Worm (Caenorhabditis elegans) whole organism, late embryonic: Measurements from ENCODE around the gene C35D10.10.

ENCODE experiments used
- ceh-48 ChIP-seq: sonication (generic microtip); optimal IDR thresholded peaks from 2 replicates; lab custom pipeline; 2016; ENCODE audit warnings: missing genetic modification characterization, inconsistent platforms, missing compliant biosample characterization
- dve-1 ChIP-seq: sonication (generic microtip); optimal IDR thresholded peaks from 2 replicates; lab custom pipeline; 2017; ENCODE audit warnings: antibody characterized with exemption, mild to moderate bottlenecking, missing genetic modification characterization, missing compliant biosample characterization
- fkh-10 ChIP-seq: fragments of 150-350 bp; optimal IDR thresholded peaks from 2 replicates; lab custom pipeline; 2014; ENCODE audit warnings: missing biosample characterization, missing genetic modification reagents, missing genetic modification characterization
- lin-11 ChIP-seq: fragments of 200-800 bp; sonication (Bioruptor generic); optimal IDR thresholded peaks from 2 replicates; lab custom pipeline; 2018; ENCODE audit warnings: mild to moderate bottlenecking, missing genetic modification characterization, missing compliant biosample characterization
- nhr-11 ChIP-seq: fragments of 150-350 bp; optimal IDR thresholded peaks from 2 replicates; lab custom pipeline; 2014; ENCODE audit warnings: missing biosample characterization, missing genetic modification characterization
- pat-9 ChIP-seq: fragments of 200-800 bp; sonication (Bioruptor generic); optimal IDR thresholded peaks from 2 replicates; lab custom pipeline; 2018; ENCODE audit warnings: mild to moderate bottlenecking, missing genetic modification characterization, moderate library complexity, missing compliant biosample characterization
- pha-4 ChIP-seq: fragments of 150-350 bp; optimal IDR thresholded peaks from 2 replicates; lab custom pipeline; 2018; ENCODE audit warnings: missing biosample characterization, missing genetic modification reagents, missing genetic modification characterization
- pqm-1 ChIP-seq: sonication (generic microtip); optimal IDR thresholded peaks from 2 replicates; lab custom pipeline; 2016; ENCODE audit warnings: missing genetic modification characterization, missing compliant biosample characterization
- unc-55 ChIP-seq: sonication (generic microtip); optimal IDR thresholded peaks from 2 replicates; lab custom pipeline; 2017; ENCODE audit warnings: missing biosample characterization, missing genetic modification reagents, missing genetic modification characterization
- ztf-16 ChIP-seq: sonication (generic microtip); optimal IDR thresholded peaks from 2 replicates; lab custom pipeline; 2017; ENCODE audit warnings: missing genetic modification characterization, missing compliant biosample characterization

ce11 chrIII:4870478-4870877 lies 8.9 kb upstream of the C35D10.10 start, which contains the start of gene gipc-1:
- no peak for TF ChIP-seq dve-1 (tag; lab: Kevin White, UChicago)
- no peak for TF ChIP-seq ztf-16
- TF ChIP-seq ceh-48: no peak
- no peak for TF ChIP-seq fkh-10 (GFP tag; lab: Kevin White, UChicago)
- no peak for TF ChIP-seq unc-55 (GFP tag; lab: Kevin White, UChicago)
- TF ChIP-seq pat-9 (tag; lab: Kevin White, UChicago): no peak
- no peak for TF ChIP-seq pqm-1 (tag; lab: Kevin White, UChicago)
- no peak for TF ChIP-seq lin-11
- no peak for TF ChIP-seq nhr-11 (tag; lab: Kevin White, UChicago)
- TF ChIP-seq pha-4: no peak
